Worm (Caenorhabditis elegans) whole organism, mixed stage, embryonic: ENCODE results near the gene glb-17.

ENCODE experiments used
- M03D4.4 ChIP-seq: sonication (generic microtip); optimal IDR thresholded peaks from 2 replicates; lab custom pipeline; 2017; ENCODE audit warnings: mild to moderate bottlenecking, missing genetic modification characterization, missing compliant biosample characterization
- bed-3 ChIP-seq: fragments of 200-800 bp; sonication (Bioruptor generic); optimal IDR thresholded peaks from 3 replicates; lab custom pipeline; 2018; ENCODE audit warnings: mild to moderate bottlenecking, missing genetic modification characterization, moderate library complexity, missing compliant biosample characterization
- blmp-1 ChIP-seq: fragments of 150-350 bp; optimal IDR thresholded peaks from 2 replicates; lab custom pipeline; 2014; ENCODE audit warnings: missing biosample characterization, missing genetic modification characterization
- ceh-43 ChIP-seq: fragments of 200-800 bp; sonication (Bioruptor generic); optimal IDR thresholded peaks from 2 replicates; lab custom pipeline; 2018; ENCODE audit warnings: mild to moderate bottlenecking, missing genetic modification characterization, moderate library complexity, missing compliant biosample characterization
- ceh-83 ChIP-seq: fragments of 200-800 bp; sonication (Bioruptor generic); optimal IDR thresholded peaks from 2 replicates; lab custom pipeline; 2018; ENCODE audit warnings: mild to moderate bottlenecking, missing genetic modification characterization, missing compliant biosample characterization
- ces-1 ChIP-seq: fragments of 150-350 bp; optimal IDR thresholded peaks from 2 replicates; lab custom pipeline; 2014; ENCODE audit warnings: missing biosample characterization, missing genetic modification reagents, missing genetic modification characterization
- cnd-1 ChIP-seq: fragments of 200-800 bp; sonication (Bioruptor generic); optimal IDR thresholded peaks from 2 replicates; lab custom pipeline; 2018; ENCODE audit warnings: mild to moderate bottlenecking, missing genetic modification characterization, missing compliant biosample characterization
- elt-1 ChIP-seq: sonication (generic microtip); optimal IDR thresholded peaks from 2 replicates; lab custom pipeline; 2017; ENCODE audit warnings: missing genetic modification characterization, mild to moderate bottlenecking, missing compliant biosample characterization, antibody characterized with exemption, moderate library complexity, borderline replicate concordance; ENCODE audit not compliant: insufficient read depth
- elt-3 ChIP-seq: fragments of 150-350 bp; optimal IDR thresholded peaks from 2 replicates; lab custom pipeline; 2014; ENCODE audit warnings: missing biosample characterization, missing genetic modification characterization
- flh-1 ChIP-seq: fragments of 200-800 bp; sonication (Bioruptor generic); optimal IDR thresholded peaks from 2 replicates; lab custom pipeline; 2018; ENCODE audit warnings: mild to moderate bottlenecking, missing genetic modification characterization, moderate library complexity, missing compliant biosample characterization
- ham-2 ChIP-seq: fragments of 200-800 bp; sonication (Bioruptor generic); optimal IDR thresholded peaks from 2 replicates; lab custom pipeline; 2018; ENCODE audit warnings: mild to moderate bottlenecking, missing genetic modification characterization, missing compliant biosample characterization
- hlh-1 ChIP-seq: fragments of 150-350 bp; optimal IDR thresholded peaks from 2 replicates; lab custom pipeline; 2014; ENCODE audit warnings: missing biosample characterization, missing genetic modification reagents, missing genetic modification characterization
- lin-13 ChIP-seq: fragments of 150-350 bp; optimal IDR thresholded peaks from 2 replicates; lab custom pipeline; 2014; ENCODE audit warnings: missing biosample characterization, missing genetic modification characterization
- lin-32 ChIP-seq: fragments of 200-800 bp; sonication (Bioruptor generic); optimal IDR thresholded peaks from 2 replicates; lab custom pipeline; 2018; ENCODE audit warnings: mild to moderate bottlenecking, missing genetic modification characterization, missing compliant biosample characterization
- lsy-2 ChIP-seq: fragments of 150-350 bp; optimal IDR thresholded peaks from 2 replicates; lab custom pipeline; 2014; ENCODE audit warnings: missing biosample characterization, missing genetic modification characterization
- mep-1 ChIP-seq: fragments of 150-350 bp; optimal IDR thresholded peaks from 2 replicates; lab custom pipeline; 2017; ENCODE audit warnings: missing biosample characterization, missing genetic modification reagents, missing genetic modification characterization, inconsistent platforms
- mls-2 ChIP-seq: sonication (generic microtip); optimal IDR thresholded peaks from 2 replicates; lab custom pipeline; 2016; ENCODE audit warnings: mild to moderate bottlenecking, missing genetic modification characterization, moderate library complexity, missing compliant biosample characterization
- nhr-12 ChIP-seq: fragments of 150-350 bp; optimal IDR thresholded peaks from 2 replicates; lab custom pipeline; 2014; ENCODE audit warnings: missing biosample characterization, missing genetic modification characterization
- nhr-2 ChIP-seq: fragments of 150-350 bp; optimal IDR thresholded peaks from 2 replicates; lab custom pipeline; 2014; ENCODE audit warnings: missing biosample characterization, missing genetic modification characterization
- nhr-237 ChIP-seq: fragments of 150-350 bp; optimal IDR thresholded peaks from 2 replicates; lab custom pipeline; 2014; ENCODE audit warnings: missing biosample characterization, missing genetic modification characterization
- nhr-28 ChIP-seq: fragments of 150-350 bp; optimal IDR thresholded peaks from 2 replicates; lab custom pipeline; 2014; ENCODE audit warnings: missing biosample characterization, missing genetic modification characterization
- nhr-76 ChIP-seq: sonication (generic microtip); optimal IDR thresholded peaks from 2 replicates; lab custom pipeline; 2017; ENCODE audit warnings: missing biosample characterization, missing genetic modification characterization
- pha-4 ChIP-seq: fragments of 150-350 bp; optimal IDR thresholded peaks from 2 replicates; lab custom pipeline; 2018; ENCODE audit warnings: missing biosample characterization, missing genetic modification reagents, missing genetic modification characterization
- sem-2 ChIP-seq: fragments of 200-800 bp; sonication (Bioruptor generic); optimal IDR thresholded peaks from 2 replicates; lab custom pipeline; 2018; ENCODE audit warnings: mild to moderate bottlenecking, missing genetic modification characterization, missing compliant biosample characterization
- snpc-4 ChIP-seq: fragments of 150-350 bp; optimal IDR thresholded peaks from 2 replicates; lab custom pipeline; 2014; ENCODE audit warnings: missing biosample characterization, missing genetic modification characterization
- sptf-1 ChIP-seq: sonication (generic microtip); optimal IDR thresholded peaks from 2 replicates; lab custom pipeline; 2017; ENCODE audit warnings: mild to moderate bottlenecking, missing genetic modification characterization, moderate library complexity, missing compliant biosample characterization
- tbx-8 ChIP-seq: fragments of 200-800 bp; sonication (Bioruptor generic); optimal IDR thresholded peaks from 2 replicates; lab custom pipeline; 2018; ENCODE audit warnings: mild to moderate bottlenecking, missing genetic modification characterization, moderate library complexity, missing compliant biosample characterization
- unc-120 ChIP-seq: sonication (generic microtip); optimal IDR thresholded peaks from 2 replicates; lab custom pipeline; 2017; ENCODE audit warnings: missing genetic modification characterization, missing compliant biosample characterization; ENCODE audit not compliant: poor library complexity, severe bottlenecking
- unc-39 ChIP-seq: fragments of 150-350 bp; optimal IDR thresholded peaks from 2 replicates; lab custom pipeline; 2014; ENCODE audit warnings: missing biosample characterization, missing genetic modification characterization
- unc-62 ChIP-seq: fragments of 150-350 bp; optimal IDR thresholded peaks from 2 replicates; lab custom pipeline; 2014; ENCODE audit warnings: missing biosample characterization, missing genetic modification reagents, missing genetic modification characterization
- zip-8 ChIP-seq: fragments of 150-350 bp; optimal IDR thresholded peaks from 2 replicates; lab custom pipeline; 2014; ENCODE audit warnings: missing biosample characterization, missing genetic modification characterization

Gene glb-17

ce11 chrX:9589123-9589522 lies 12.3 kb upstream of the glb-17 start, which contains the start of gene del-8:
Gene del-8, plus strand, starts transcription at chrX:9589423.
- TF ChIP-seq nhr-237 (tag; lab: Kevin White, UChicago) (no peak), hlh-1 (no peak), ceh-83 (no peak), tbx-8 (GFP tag; lab: Kevin White, UChicago) (no peak), nhr-28 (tag; lab: Kevin White, UChicago) (no peak), nhr-2 (no peak), nhr-76 (tag; lab: Kevin White, UChicago) (no peak), pha-4 (tag; lab: Kevin White, UChicago) (no peak)

DNA sequence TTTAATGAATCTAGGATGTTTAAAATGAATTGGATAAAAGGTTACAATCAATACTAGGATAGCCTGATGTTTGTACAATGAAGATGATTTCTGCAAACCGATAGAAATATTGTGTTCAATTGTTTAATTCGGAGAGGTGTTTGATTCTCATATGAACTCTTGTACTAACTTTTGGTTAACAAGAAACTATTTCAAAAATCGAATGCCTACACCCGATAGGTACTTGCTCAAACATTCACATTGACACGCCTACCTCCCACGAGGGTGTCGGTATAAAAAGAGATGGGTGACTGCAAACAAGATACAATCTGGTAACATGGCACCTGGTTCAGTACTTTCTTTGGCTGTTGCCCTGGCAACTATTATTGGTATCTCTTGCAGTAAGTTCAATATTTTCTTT lies 10.8 kb upstream of the glb-17 start, which contains the start of gene gpx-3:
gpx-3 (plus strand) TSS at position 301 of the 400 bp plus-strand sequence.
- TF ChIP-seq nhr-2: no peak
- no peak for TF ChIP-seq elt-1 (tag; lab: Kevin White, UChicago)
- TF ChIP-seq, all 35 proteins: peak for 0

DNA sequence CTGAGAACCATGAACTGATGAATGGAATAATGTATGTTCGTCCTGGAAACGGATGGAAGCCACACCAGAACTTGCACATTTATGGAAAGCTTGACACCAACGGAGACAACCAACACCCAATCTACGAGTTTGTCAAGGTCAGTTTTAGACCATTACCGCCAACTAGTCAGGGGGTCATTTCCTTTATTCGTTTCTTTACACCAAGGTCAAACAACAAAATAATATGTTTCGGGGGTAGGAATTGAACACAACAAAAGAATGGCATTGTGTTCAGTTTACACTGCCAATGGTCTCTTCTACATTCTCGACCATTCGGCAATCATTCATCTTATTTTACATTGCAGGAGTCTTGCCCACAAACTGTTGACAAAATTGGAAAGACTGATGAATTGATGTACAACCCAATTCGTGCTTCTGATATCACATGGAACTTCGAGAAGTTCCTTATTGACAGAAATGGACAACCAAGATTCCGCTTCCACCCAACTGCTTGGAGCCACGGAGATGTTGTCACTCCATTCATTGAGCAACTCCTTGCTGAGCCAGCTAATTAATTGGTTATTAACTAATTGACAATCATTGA lies 8.8 kb upstream of the glb-17 start:
- no peak for TF ChIP-seq elt-1 (tag; lab: Kevin White, UChicago)
- no peak for TF ChIP-seq ces-1
- no peak for TF ChIP-seq mls-2 (tag; lab: Kevin White, UChicago)
- TF ChIP-seq ceh-83: no peak
- no peak for TF ChIP-seq nhr-12
- no peak for TF ChIP-seq lin-13 (tag; lab: Kevin White, UChicago)
- no peak for TF ChIP-seq zip-8 (tag; lab: Kevin White, UChicago)
- TF ChIP-seq cnd-1: no peak
- TF ChIP-seq unc-39 (tag; lab: Kevin White, UChicago): no peak
- TF ChIP-seq tbx-8 (GFP tag; lab: Kevin White, UChicago): no peak
- TF ChIP-seq nhr-237 (tag; lab: Kevin White, UChicago): no peak
- TF ChIP-seq M03D4.4: no peak
- no peak for TF ChIP-seq sptf-1
- no peak for TF ChIP-seq bed-3 (GFP tag; lab: Kevin White, UChicago)
- TF ChIP-seq elt-3 (tag; lab: Kevin White, UChicago): no peak
- TF ChIP-seq snpc-4 (tag; lab: Kevin White, UChicago): no peak
- no peak for TF ChIP-seq unc-120 (tag; lab: Kevin White, UChicago)

DNA sequence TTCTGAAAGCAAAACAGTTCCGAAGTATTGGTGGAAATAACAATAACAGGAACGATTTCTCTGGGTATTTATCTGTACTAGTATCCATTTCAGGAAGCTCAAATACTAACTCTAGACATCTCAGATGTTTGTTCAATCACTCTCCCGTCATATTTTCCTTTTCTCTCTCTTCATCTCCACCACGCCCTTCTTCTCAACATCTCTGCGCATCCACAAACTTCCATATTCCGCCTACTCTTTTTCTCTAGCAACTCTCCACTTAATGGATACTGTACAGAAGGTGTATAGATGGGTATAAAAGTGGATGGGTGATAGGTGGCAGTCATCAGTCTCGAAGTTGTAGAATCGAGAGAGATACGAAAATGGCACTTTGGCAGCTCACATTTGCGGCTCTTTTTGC lies 7.5 kb upstream of the glb-17 start, which contains the start of gene gpx-5:
gpx-5 (plus strand) TSS at position 336 of the 400 bp plus-strand sequence.
- TF ChIP-seq lin-32 (GFP tag; lab: Kevin White, UChicago): no peak
- TF ChIP-seq ham-2 (GFP tag; lab: Kevin White, UChicago): no peak
- no peak for TF ChIP-seq lsy-2 (tag; lab: Kevin White, UChicago)
- no peak for TF ChIP-seq tbx-8 (GFP tag; lab: Kevin White, UChicago)
- no peak for TF ChIP-seq ceh-43 (GFP tag; lab: Kevin White, UChicago)
- TF ChIP-seq nhr-2: no peak
- TF ChIP-seq zip-8 (tag; lab: Kevin White, UChicago): no peak
- TF ChIP-seq flh-1 (GFP tag; lab: Kevin White, UChicago): no peak
- TF ChIP-seq mep-1 (tag; lab: Kevin White, UChicago): no peak
- TF ChIP-seq ceh-83: no peak
- no peak for TF ChIP-seq nhr-237 (tag; lab: Kevin White, UChicago)
- TF ChIP-seq mls-2 (tag; lab: Kevin White, UChicago): no peak
- TF ChIP-seq M03D4.4: no peak
- TF ChIP-seq unc-39 (tag; lab: Kevin White, UChicago): no peak

- TF ChIP-seq cnd-1: no peak
- no peak for TF ChIP-seq blmp-1 (tag; lab: Kevin White, UChicago)
- no peak for TF ChIP-seq M03D4.4
- no peak for TF ChIP-seq zip-8 (tag; lab: Kevin White, UChicago)
- no peak for TF ChIP-seq lin-32 (GFP tag; lab: Kevin White, UChicago)
- no peak for TF ChIP-seq nhr-12
- no peak for TF ChIP-seq bed-3 (GFP tag; lab: Kevin White, UChicago)
- TF ChIP-seq sptf-1: no peak
- no peak for TF ChIP-seq sem-2 (GFP tag; lab: Kevin White, UChicago)
- TF ChIP-seq ham-2 (GFP tag; lab: Kevin White, UChicago): no peak
- TF ChIP-seq unc-62: no peak
- no peak for TF ChIP-seq ceh-43 (GFP tag; lab: Kevin White, UChicago)
- no peak for TF ChIP-seq flh-1 (GFP tag; lab: Kevin White, UChicago)
- no peak for TF ChIP-seq ces-1
- TF ChIP-seq nhr-2: no peak
- TF ChIP-seq nhr-28 (tag; lab: Kevin White, UChicago): no peak
- TF ChIP-seq lin-13 (tag; lab: Kevin White, UChicago): no peak
- no peak for TF ChIP-seq hlh-1
These were observed 8.3 kb downstream of the glb-17 start for ce11 chrX:9568574-9568973.
